Fruit fly (Drosophila melanogaster): ENCODE results near the gene mge.

The mge gene

DNA sequence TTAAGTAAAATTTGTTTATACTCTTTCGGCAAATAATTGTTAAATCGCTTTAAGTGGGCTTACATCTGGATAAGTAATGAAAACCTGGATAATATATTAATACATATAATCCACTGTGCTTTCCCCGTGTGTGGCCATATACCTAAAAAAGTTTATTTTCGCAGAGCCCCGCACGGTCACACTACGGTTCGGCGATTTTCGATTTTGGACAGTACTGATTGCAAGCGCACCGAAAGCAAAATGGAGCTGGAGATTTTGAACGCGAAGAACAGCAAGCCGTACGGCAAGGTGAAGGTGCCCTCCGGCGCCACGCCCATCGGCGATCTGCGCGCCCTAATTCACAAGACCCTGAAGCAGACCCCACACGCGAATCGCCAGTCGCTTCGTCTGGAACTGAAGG lies 6.4 kb downstream of the mge start, which contains the start of gene Sc2 (continued):
- no peak for TF ChIP-seq Sry-β (GFP tag; optimal IDR thresholded peaks at IDR 0.05)
- no peak for TF ChIP-seq Max (GFP tag; optimal IDR thresholded peaks at IDR 0.05)
- no peak for TF ChIP-seq CG17328 (GFP tag; IDR thresholded peaks at IDR 0.05)
- no peak for TF ChIP-seq CG6272 (GFP tag; IDR thresholded peaks at IDR 0.05)
- no peak for TF ChIP-seq lab (GFP tag; optimal IDR thresholded peaks at IDR 0.05)
- TF ChIP-seq wdn (GFP tag; IDR thresholded peaks at IDR 0.05) = no peak
- no peak for TF ChIP-seq hth (optimal IDR thresholded peaks at IDR 0.05)
- no peak for TF ChIP-seq prd (optimal IDR thresholded peaks at IDR 0.05)
- no peak for TF ChIP-seq prd (GFP tag; IDR thresholded peaks at IDR 0.05)
- no peak for TF ChIP-seq CG11560 (tag; IDR thresholded peaks at IDR 0.05)
- TF ChIP-seq MBD-R2 (GFP tag; IDR thresholded peaks at IDR 0.05) = peak; percentile 67
- no peak for TF ChIP-seq cato (GFP tag; optimal IDR thresholded peaks at IDR 0.05; ENCODE audit: borderline replicate concordance)
- TF ChIP-seq CG11085 (GFP tag; IDR thresholded peaks at IDR 0.05) = 0 out of 2 replicates have a peak, but pooled peaks have one; percentile 18
- TF ChIP-seq h (optimal IDR thresholded peaks at IDR 0.05) = no peak
- TF ChIP-seq Ravus (GFP tag; IDR thresholded peaks at IDR 0.05) = no peak
- no peak for TF ChIP-seq CG4707 (GFP tag; optimal IDR thresholded peaks at IDR 0.05)
- no peak for TF ChIP-seq tin (GFP tag; optimal IDR thresholded peaks at IDR 0.05)
- no peak for TF ChIP-seq lov (optimal IDR thresholded peaks at IDR 0.05)
- 0 out of 3 replicates have a peak, but pooled peaks have one; percentile 30 for TF ChIP-seq lov (GFP tag; IDR thresholded peaks at IDR 0.05)
- no peak for TF ChIP-seq CG6854 (GFP tag; optimal IDR thresholded peaks at IDR 0.05)
- no peak for TF ChIP-seq lbe (GFP tag; optimal IDR thresholded peaks at IDR 0.05)
- TF ChIP-seq CG6791 (GFP tag; IDR thresholded peaks at IDR 0.05; ENCODE audit: partially characterized antibody) = peak; percentile 39; the same call in 2 of the 3 replicates
- no peak for TF ChIP-seq Nf-YC (tag; optimal IDR thresholded peaks at IDR 0.05)
- no peak for TF ChIP-seq CG18476 (GFP tag; optimal IDR thresholded peaks at IDR 0.05)
- no peak for TF ChIP-seq odd (GFP tag; optimal IDR thresholded peaks at IDR 0.05)
- no peak for TF ChIP-seq CG8944 (GFP tag; optimal IDR thresholded peaks at IDR 0.05)
- no peak for TF ChIP-seq grn (GFP tag; optimal IDR thresholded peaks at IDR 0.05)
- no peak for TF ChIP-seq CG14965 (GFP tag; optimal IDR thresholded peaks at IDR 0.05; ENCODE audit: borderline replicate concordance)
- no peak for TF ChIP-seq mirr (GFP tag; optimal IDR thresholded peaks at IDR 0.05)
- TF ChIP-seq Eip74EF (GFP tag; optimal IDR thresholded peaks at IDR 0.05) = no peak
- no peak for TF ChIP-seq Chrac-16 (GFP tag; optimal IDR thresholded peaks at IDR 0.05)
- 0 out of 3 replicates have a peak, but pooled peaks have one; percentile 38 for TF ChIP-seq Opbp (GFP tag; IDR thresholded peaks at IDR 0.05; ENCODE audit: partially characterized antibody)
- TF ChIP-seq psq (GFP tag; optimal IDR thresholded peaks at IDR 0.05) = no peak
- no peak for TF ChIP-seq insv (GFP tag; optimal IDR thresholded peaks at IDR 0.05)
- no peak for TF ChIP-seq CG1024 (GFP tag; IDR thresholded peaks at IDR 0.05)
- TF ChIP-seq nmo (GFP tag; optimal IDR thresholded peaks at IDR 0.05) = no peak
- TF ChIP-seq fd102C (GFP tag; optimal IDR thresholded peaks at IDR 0.05) = no peak
- TF ChIP-seq wor (GFP tag; IDR thresholded peaks at IDR 0.05) = no peak
- TF ChIP-seq Nf-YA (GFP tag; IDR thresholded peaks at IDR 0.05) = no peak
- no peak for TF ChIP-seq Xbp1 (GFP tag; optimal IDR thresholded peaks at IDR 0.05)
- no peak for TF ChIP-seq cad (GFP tag; optimal IDR thresholded peaks at IDR 0.05)
- peak; percentile 21 for TF ChIP-seq nom (GFP tag; optimal IDR thresholded peaks at IDR 0.05)
- no peak for TF ChIP-seq CG8478 (optimal IDR thresholded peaks at IDR 0.05)
- no peak for TF ChIP-seq Asciz (GFP tag; optimal IDR thresholded peaks at IDR 0.05)
- TF ChIP-seq CG10654 (GFP tag; optimal IDR thresholded peaks at IDR 0.05) = no peak
- TF ChIP-seq slou (GFP tag; optimal IDR thresholded peaks at IDR 0.05) = no peak
- TF ChIP-seq Atf-2 (GFP tag; optimal IDR thresholded peaks at IDR 0.05) = no peak
- TF ChIP-seq CG1602 (GFP tag; optimal IDR thresholded peaks at IDR 0.05) = no peak
- TF ChIP-seq bigmax (GFP tag; optimal IDR thresholded peaks at IDR 0.05) = no peak
- no peak for TF ChIP-seq fd3F (GFP tag; optimal IDR thresholded peaks at IDR 0.05)
- TF ChIP-seq CG10274 (GFP tag; optimal IDR thresholded peaks at IDR 0.05) = no peak
- no peak for TF ChIP-seq ham (GFP tag; IDR thresholded peaks at IDR 0.05)
- TF ChIP-seq CG31388 (GFP tag; optimal IDR thresholded peaks at IDR 0.05) = no peak

Data from whole organism, embryonic.